Worm (Caenorhabditis elegans): ENCODE measurements around the gene ssp-32.
A peak's percentile ranks its signal among the peaks of the same experiment; 100 is the strongest.

Gene ssp-32

ce11 chrIV:9915128-9915527 is 19.9 kb downstream of the ssp-32 start:
- TF ChIP-seq dmd-4 (tag; optimal IDR thresholded peaks at IDR 0.05) (no peak), C34F6.9 (tag; optimal IDR thresholded peaks at IDR 0.05) (no peak), nhr-129 (tag; optimal IDR thresholded peaks at IDR 0.05) (no peak), fos-1 (tag; optimal IDR thresholded peaks at IDR 0.05) (no peak), crh-2 (tag; optimal IDR thresholded peaks at IDR 0.05) (no peak), skn-1 (tag; optimal IDR thresholded peaks at IDR 0.05) (no peak), aly-2 (tag; optimal IDR thresholded peaks at IDR 0.05) (no peak), lin-39 (tag; optimal IDR thresholded peaks at IDR 0.05) (no peak), Y55F3AM.14 (GFP tag; optimal IDR thresholded peaks at IDR 0.05) (no peak), gmeb-1 (tag; optimal IDR thresholded peaks at IDR 0.05) (no peak), ceh-82 (tag; optimal IDR thresholded peaks at IDR 0.05) (no peak)

DNA sequence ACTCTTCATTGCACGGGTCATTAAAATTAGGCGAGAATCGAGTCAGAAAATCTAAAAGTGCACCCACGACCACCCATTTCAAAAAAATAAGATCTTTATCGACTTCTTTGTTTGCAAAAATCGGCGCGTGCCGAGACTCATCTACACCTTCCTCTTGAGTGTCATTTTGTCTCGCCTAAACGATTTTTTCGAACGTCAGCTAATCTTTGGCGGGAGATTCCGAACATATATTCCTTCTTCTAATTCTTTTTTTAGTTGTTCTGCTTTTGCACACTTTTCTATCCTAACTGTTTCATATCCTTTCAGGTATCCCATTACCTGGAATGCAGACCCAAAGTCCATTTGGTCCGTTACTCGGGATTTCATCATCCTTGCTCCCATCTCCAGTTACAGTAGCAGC is 21.0 kb downstream of the ssp-32 start, which contains the start of gene bed-3:
bed-3 (plus strand) TSS at position 301 of the 400 bp plus-strand sequence.
- TF ChIP-seq unc-55 (GFP tag; optimal IDR thresholded peaks at IDR 0.05) = no peak
- TF ChIP-seq nhr-10 (tag; optimal IDR thresholded peaks at IDR 0.05) = no peak
- TF ChIP-seq dmd-4 (tag; optimal IDR thresholded peaks at IDR 0.05) = no peak
- TF ChIP-seq Y55F3AM.14 (GFP tag; optimal IDR thresholded peaks at IDR 0.05) = no peak
- TF ChIP-seq elt-3 (tag; optimal IDR thresholded peaks at IDR 0.05) = no peak
- no peak for TF ChIP-seq nhr-23 (tag; optimal IDR thresholded peaks at IDR 0.05)
- no peak for TF ChIP-seq nhr-6 (tag; optimal IDR thresholded peaks at IDR 0.05)
- no peak for TF ChIP-seq R02D3.7 (tag; optimal IDR thresholded peaks at IDR 0.05)
- TF ChIP-seq lsy-2 (tag; optimal IDR thresholded peaks at IDR 0.05) = no peak
- no peak for TF ChIP-seq nhr-129 (tag; optimal IDR thresholded peaks at IDR 0.05)
- TF ChIP-seq sma-9 (GFP tag; optimal IDR thresholded peaks at IDR 0.05) = no peak
- TF ChIP-seq sma-9 (tag; optimal IDR thresholded peaks at IDR 0.05) = no peak

DNA sequence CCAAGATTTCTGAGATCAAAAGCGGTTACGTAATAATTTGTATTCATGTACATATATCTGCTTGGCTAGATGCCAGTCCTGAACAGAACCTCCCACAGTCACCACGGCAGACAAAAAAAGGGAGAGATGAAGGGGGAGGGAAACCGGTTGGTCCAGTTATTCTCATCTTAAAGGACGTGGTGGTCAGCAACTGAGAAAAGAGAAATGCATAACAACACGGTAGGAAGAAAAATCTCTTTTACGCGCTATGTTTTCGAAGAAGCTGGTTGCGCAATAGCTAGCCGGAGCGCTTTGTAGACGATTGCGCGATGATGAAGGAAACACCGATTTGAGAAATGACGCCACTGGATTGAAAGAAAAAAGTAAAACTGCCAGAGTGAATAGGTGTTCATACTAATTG is 22.8 kb downstream of the ssp-32 start:
- TF ChIP-seq nhr-21 (tag; optimal IDR thresholded peaks at IDR 0.05) (no peak), nhr-25 (tag; optimal IDR thresholded peaks at IDR 0.05) (peak; percentile 45), ZK546.5 (tag; optimal IDR thresholded peaks at IDR 0.05) (no peak), nhr-11 (tag; optimal IDR thresholded peaks at IDR 0.05) (no peak), Y55F3AM.14 (GFP tag; optimal IDR thresholded peaks at IDR 0.05) (peak; percentile 16), aly-2 (tag; optimal IDR thresholded peaks at IDR 0.05) (no peak), nhr-10 (tag; optimal IDR thresholded peaks at IDR 0.05) (no peak)

DNA sequence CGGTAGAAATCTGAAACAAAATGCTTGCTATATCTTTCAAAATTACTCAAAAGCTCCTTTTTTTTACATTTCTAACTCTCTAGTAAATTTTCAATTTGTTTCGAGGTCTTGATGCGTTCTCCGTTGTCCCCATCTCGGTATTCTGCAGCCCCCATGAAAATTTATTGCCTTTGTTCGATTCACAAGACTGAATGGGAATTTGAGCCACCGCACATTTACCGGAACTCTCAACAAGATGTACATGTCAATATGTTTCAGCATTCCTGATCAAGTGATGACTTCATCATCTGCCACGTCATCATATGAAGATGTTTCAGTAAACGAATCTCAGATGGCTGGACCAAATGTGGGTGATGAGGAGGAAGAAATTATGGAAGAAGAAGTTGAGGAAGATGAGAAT is 25.2 kb downstream of the ssp-32 start:
- TF ChIP-seq mdl-1 (tag; optimal IDR thresholded peaks at IDR 0.05) (no peak), ztf-4 (tag; optimal IDR thresholded peaks at IDR 0.05) (no peak), lin-11 (tag; optimal IDR thresholded peaks at IDR 0.05) (no peak), nhr-11 (tag; optimal IDR thresholded peaks at IDR 0.05) (no peak), nhr-77 (tag; optimal IDR thresholded peaks at IDR 0.05) (no peak), gmeb-1 (tag; optimal IDR thresholded peaks at IDR 0.05) (no peak), dmd-4 (tag; optimal IDR thresholded peaks at IDR 0.05) (no peak), zag-1 (tag; optimal IDR thresholded peaks at IDR 0.05) (no peak)

ce11 chrIV:9924419-9924818 is 29.2 kb downstream of the ssp-32 start:
- TF ChIP-seq nhr-11 (tag; optimal IDR thresholded peaks at IDR 0.05) (no peak), nhr-129 (tag; optimal IDR thresholded peaks at IDR 0.05) (no peak), aly-2 (tag; optimal IDR thresholded peaks at IDR 0.05) (no peak), dmd-4 (tag; optimal IDR thresholded peaks at IDR 0.05) (no peak), lin-39 (tag; optimal IDR thresholded peaks at IDR 0.05) (no peak), sem-4 (tag; optimal IDR thresholded peaks at IDR 0.05) (no peak), Y55F3AM.14 (GFP tag; optimal IDR thresholded peaks at IDR 0.05) (no peak), sma-9 (GFP tag; optimal IDR thresholded peaks at IDR 0.05) (no peak), sma-9 (tag; optimal IDR thresholded peaks at IDR 0.05) (no peak), ama-1 (optimal IDR thresholded peaks at IDR 0.05) (no peak), peb-1 (tag; optimal IDR thresholded peaks at IDR 0.05) (no peak), zag-1 (tag; optimal IDR thresholded peaks at IDR 0.05) (no peak), elt-1 (tag; optimal IDR thresholded peaks at IDR 0.05) (no peak), gmeb-1 (tag; optimal IDR thresholded peaks at IDR 0.05) (no peak), C34F6.9 (tag; optimal IDR thresholded peaks at IDR 0.05) (no peak), nhr-12 (tag; optimal IDR thresholded peaks at IDR 0.05) (no peak), blmp-1 (tag; optimal IDR thresholded peaks at IDR 0.05; ENCODE audit: insufficient read depth) (no peak), ZK546.5 (tag; optimal IDR thresholded peaks at IDR 0.05) (no peak), nhr-6 (tag; optimal IDR thresholded peaks at IDR 0.05) (no peak), unc-39 (tag; optimal IDR thresholded peaks at IDR 0.05) (no peak)
